Fruit fly (Drosophila melanogaster) whole organism, embryonic: ENCODE data around the gene Polr2D.

Experiments
- Ada2b ChIP-seq: fragments of 200-800 bp; sonication (Bioruptor generic); IDR thresholded peaks from 2 replicates; pipeline ENCODE4 v1.3.6; 2022; ENCODE audit warnings: missing biosample characterization, missing genetic modification characterization
- Atf-2 ChIP-seq: fragments of 200-800 bp; sonication (Bioruptor generic); optimal IDR thresholded peaks from 2 replicates; lab custom pipeline; 2016; ENCODE audit warnings: missing biosample characterization, missing genetic modification characterization
- Atf6 ChIP-seq: fragments of 200-800 bp; sonication (Bioruptor generic); IDR thresholded peaks from 2 replicates; pipeline ENCODE4 v1.3.6; 2022; ENCODE audit warnings: missing biosample characterization, missing genetic modification characterization
- BEAF-32 ChIP-seq: fragments of 200-800 bp; sonication (Bioruptor generic); optimal IDR thresholded peaks from 3 replicates; lab custom pipeline; 2017; ENCODE audit warnings: missing biosample characterization, missing genetic modification characterization, mild to moderate bottlenecking, moderate library complexity, missing genetic modification reagents
- CG10267 ChIP-seq: fragments of 200-800 bp; sonication (Bioruptor generic); optimal IDR thresholded peaks from 2 replicates; lab custom pipeline; 2018; ENCODE audit warnings: missing biosample characterization, mild to moderate bottlenecking, missing genetic modification characterization, moderate library complexity
- CG10565 ChIP-seq: fragments of 200-800 bp; sonication (Bioruptor generic); optimal IDR thresholded peaks from 3 replicates; lab custom pipeline; 2016; ENCODE audit warnings: missing biosample characterization, mild to moderate bottlenecking, missing genetic modification characterization
- CG11398 ChIP-seq: fragments of 200-800 bp; sonication (Bioruptor generic); optimal IDR thresholded peaks from 2 replicates; lab custom pipeline; 2016; ENCODE audit warnings: missing biosample characterization, missing genetic modification characterization
- CG13287 ChIP-seq: fragments of 200-800 bp; sonication (Bioruptor generic); IDR thresholded peaks from 2 replicates; pipeline ENCODE4 v1.3.6; 2022; ENCODE audit warnings: missing biosample characterization, missing genetic modification characterization; ENCODE audit not compliant: partially characterized antibody
- CG13624 ChIP-seq: fragments of 200-800 bp; sonication (Bioruptor generic); optimal IDR thresholded peaks from 2 replicates; lab custom pipeline; 2016; ENCODE audit warnings: missing biosample characterization, missing genetic modification characterization
- CG15514 ChIP-seq: fragments of 200-800 bp; sonication (Bioruptor generic); optimal IDR thresholded peaks from 3 replicates; lab custom pipeline; 2017; ENCODE audit warnings: missing biosample characterization, missing genetic modification characterization, mild to moderate bottlenecking, moderate library complexity, missing genetic modification reagents
- CG17802 ChIP-seq: fragments of 200-800 bp; sonication (Bioruptor generic); optimal IDR thresholded peaks from 2 replicates; lab custom pipeline; 2018; ENCODE audit warnings: missing biosample characterization, mild to moderate bottlenecking, missing genetic modification characterization, moderate library complexity
- CG18599 ChIP-seq: fragments of 200-800 bp; sonication (Bioruptor generic); optimal IDR thresholded peaks from 3 replicates; lab custom pipeline; 2017; ENCODE audit warnings: missing biosample characterization, missing genetic modification characterization, mild to moderate bottlenecking, moderate library complexity, missing genetic modification reagents
- CG30020 ChIP-seq: fragments of 200-800 bp; optimal IDR thresholded peaks from 2 replicates; lab custom pipeline; 2019; ENCODE audit warnings: missing biosample characterization, mild to moderate bottlenecking, missing genetic modification characterization, moderate library complexity
- CG4707 ChIP-seq: fragments of 200-800 bp; sonication (Bioruptor generic); optimal IDR thresholded peaks from 2 replicates; lab custom pipeline; 2018; ENCODE audit warnings: missing biosample characterization, mild to moderate bottlenecking, missing genetic modification characterization, moderate library complexity
- CG6765 ChIP-seq: fragments of 200-800 bp; sonication (Bioruptor generic); optimal IDR thresholded peaks from 3 replicates; lab custom pipeline; 2017; ENCODE audit warnings: missing biosample characterization, mild to moderate bottlenecking, missing genetic modification characterization
- CG6791 ChIP-seq: fragments of 200-800 bp; sonication (Bioruptor generic); IDR thresholded peaks from 3 replicates; pipeline ENCODE4 v1.3.6; 2022; ENCODE audit warnings: missing biosample characterization, missing genetic modification characterization; ENCODE audit not compliant: partially characterized antibody
- CG7357 ChIP-seq: fragments of 200-800 bp; sonication (Bioruptor generic); IDR thresholded peaks from 3 replicates; pipeline ENCODE4 v1.3.6; 2022; ENCODE audit warnings: missing biosample characterization, missing genetic modification characterization
- Dip3 ChIP-seq: fragments of 200-800 bp; sonication (Bioruptor generic); optimal IDR thresholded peaks from 3 replicates; lab custom pipeline; 2016; ENCODE audit warnings: missing biosample characterization, missing genetic modification characterization
- Dref ChIP-seq: fragments of 200-800 bp; sonication (Bioruptor generic); IDR thresholded peaks from 2 replicates; pipeline ENCODE4 v1.3.6; 2022; ENCODE audit warnings: missing biosample characterization, missing genetic modification characterization
- Drgx ChIP-seq: fragments of 200-800 bp; sonication (Bioruptor generic); IDR thresholded peaks from 2 replicates; pipeline ENCODE4 v1.3.6; 2022; ENCODE audit warnings: missing biosample characterization, missing genetic modification characterization
- E2f2 ChIP-seq: fragments of 200-800 bp; sonication (Bioruptor generic); IDR thresholded peaks from 2 replicates; pipeline ENCODE4 v1.3.6; 2022; ENCODE audit warnings: missing biosample characterization, missing genetic modification characterization
- GATAe ChIP-seq: fragments of 200-800 bp; sonication (Bioruptor generic); conservative IDR thresholded peaks from 2 replicates; pipeline ENCODE4 v1.3.6; 2022; ENCODE audit warnings: missing biosample characterization, missing genetic modification characterization
- HLH4C ChIP-seq: fragments of 200-800 bp; sonication (Bioruptor generic); IDR thresholded peaks from 3 replicates; pipeline ENCODE4 v1.3.6; 2022; ENCODE audit warnings: missing biosample characterization, missing genetic modification characterization; ENCODE audit not compliant: partially characterized antibody
- Hmr ChIP-seq: fragments of 200-800 bp; sonication (Bioruptor generic); optimal IDR thresholded peaks from 3 replicates; lab custom pipeline; 2017; ENCODE audit warnings: mild to moderate bottlenecking, missing biosample characterization, missing genetic modification reagents, missing genetic modification characterization
- Hmx ChIP-seq: fragments of 200-800 bp; sonication (Bioruptor generic); optimal IDR thresholded peaks from 2 replicates; lab custom pipeline; 2016; ENCODE audit warnings: missing biosample characterization, missing genetic modification characterization
- Hr3 ChIP-seq: fragments of 200-800 bp; sonication (Bioruptor generic); optimal IDR thresholded peaks from 3 replicates; lab custom pipeline; 2016; ENCODE audit warnings: missing biosample characterization, missing genetic modification characterization
- Lhr ChIP-seq: fragments of 200-800 bp; sonication (Bioruptor generic); optimal IDR thresholded peaks from 3 replicates; lab custom pipeline; 2017; ENCODE audit warnings: mild to moderate bottlenecking, missing biosample characterization, missing genetic modification reagents, missing genetic modification characterization
- Med ChIP-seq: fragments of 200-800 bp; sonication (Bioruptor generic); peaks from one replicate; lab custom pipeline; 2016; ENCODE audit warnings: missing biosample characterization, missing genetic modification characterization, mild to moderate bottlenecking, inconsistent platforms, moderate library complexity
- Meics ChIP-seq: fragments of 200-800 bp; sonication (Bioruptor generic); optimal IDR thresholded peaks from 2 replicates; lab custom pipeline; 2017; ENCODE audit warnings: missing biosample characterization, mild to moderate bottlenecking, missing genetic modification characterization
- Myb ChIP-seq: fragments of 200-800 bp; sonication (Bioruptor generic); optimal IDR thresholded peaks from 2 replicates; lab custom pipeline; 2016; ENCODE audit warnings: missing biosample characterization, missing genetic modification characterization
- Nf-YB ChIP-seq: fragments of 200-800 bp; sonication (Bioruptor generic); optimal IDR thresholded peaks from 3 replicates; lab custom pipeline; 2019; ENCODE audit warnings: missing biosample characterization, mild to moderate bottlenecking, missing genetic modification characterization, moderate library complexity
- Sry-β ChIP-seq: fragments of 200-800 bp; sonication (Bioruptor generic); optimal IDR thresholded peaks from 2 replicates; lab custom pipeline; 2018; ENCODE audit warnings: missing biosample characterization, mild to moderate bottlenecking, missing genetic modification characterization, moderate library complexity
- Sry-δ ChIP-seq: fragments of 200-800 bp; sonication (Bioruptor generic); optimal IDR thresholded peaks from 2 replicates; lab custom pipeline; 2016; ENCODE audit warnings: missing biosample characterization, missing genetic modification characterization
- Tbp ChIP-seq: fragments of >200 bp; optimal IDR thresholded peaks from 2 replicates; lab custom pipeline; 2018; ENCODE audit warnings: missing biosample characterization, missing genetic modification characterization
- abd-A ChIP-seq: fragments of 200-800 bp; sonication (Bioruptor generic); optimal IDR thresholded peaks from 3 replicates; lab custom pipeline; 2019; ENCODE audit warnings: missing biosample characterization, mild to moderate bottlenecking, missing genetic modification characterization, moderate library complexity
- bab2 ChIP-seq: fragments of 200-800 bp; sonication (Bioruptor generic); optimal IDR thresholded peaks from 2 replicates; lab custom pipeline; 2016; ENCODE audit warnings: missing biosample characterization, missing genetic modification characterization
- corto ChIP-seq: fragments of 200-800 bp; sonication (Bioruptor generic); optimal IDR thresholded peaks from 2 replicates; lab custom pipeline; 2016; ENCODE audit warnings: missing biosample characterization, mild to moderate bottlenecking, missing genetic modification characterization, moderate library complexity
- crol ChIP-seq: fragments of 200-800 bp; sonication (Bioruptor generic); IDR thresholded peaks from 2 replicates; pipeline ENCODE4 v1.3.6; 2022; ENCODE audit warnings: missing biosample characterization, missing genetic modification characterization
- exex ChIP-seq: fragments of 200-800 bp; sonication (Bioruptor generic); optimal IDR thresholded peaks from 4 replicates; lab custom pipeline; 2018; ENCODE audit warnings: missing biosample characterization, mild to moderate bottlenecking, missing genetic modification characterization, moderate library complexity
- fd64A ChIP-seq: fragments of 200-800 bp; sonication (Bioruptor generic); optimal IDR thresholded peaks from 3 replicates; lab custom pipeline; 2018; ENCODE audit warnings: missing biosample characterization, mild to moderate bottlenecking, missing genetic modification characterization
- fu2 ChIP-seq: fragments of 200-800 bp; sonication (Bioruptor generic); optimal IDR thresholded peaks from 2 replicates; lab custom pipeline; 2016; ENCODE audit warnings: missing biosample characterization, missing genetic modification characterization
- gcm2 ChIP-seq: fragments of 200-800 bp; sonication (Bioruptor generic); optimal IDR thresholded peaks from 2 replicates; lab custom pipeline; 2016; ENCODE audit warnings: missing biosample characterization, missing genetic modification characterization
- jigr1 ChIP-seq: fragments of 200-800 bp; sonication (Bioruptor generic); IDR thresholded peaks from 3 replicates; pipeline ENCODE4 v1.3.6; 2022; ENCODE audit warnings: missing biosample characterization, missing genetic modification characterization
- jing ChIP-seq: fragments of 200-800 bp; sonication (Bioruptor generic); optimal IDR thresholded peaks from 2 replicates; lab custom pipeline; 2018; ENCODE audit warnings: missing biosample characterization, mild to moderate bottlenecking, missing genetic modification characterization
- kay ChIP-seq: fragments of 200-800 bp; sonication (Bioruptor generic); optimal IDR thresholded peaks from 2 replicates; lab custom pipeline; 2016; ENCODE audit warnings: missing biosample characterization, missing genetic modification characterization
- nerfin-1 ChIP-seq: fragments of 200-800 bp; sonication (Bioruptor generic); optimal IDR thresholded peaks from 3 replicates; lab custom pipeline; 2019; ENCODE audit warnings: missing biosample characterization, mild to moderate bottlenecking, missing genetic modification characterization, moderate library complexity
- pnt ChIP-seq: fragments of 200-800 bp; sonication (Bioruptor generic); optimal IDR thresholded peaks from 3 replicates; lab custom pipeline; 2016; ENCODE audit warnings: missing biosample characterization, missing genetic modification characterization
- sc ChIP-seq, 3 experiments: fragments of >200 bp in 2 of 3; fragments of 200-800 bp in 1 of 3; sonication (Bioruptor generic) in 1 of 3; optimal IDR thresholded peaks; 2 replicates in 2 of 3; 3 replicates in 1 of 3; lab custom pipeline; 2017; ENCODE audit warnings: mild to moderate bottlenecking in 1 of 3, missing biosample characterization in 1 of 3, missing genetic modification characterization in 1 of 3, missing genetic modification reagents in 1 of 3
- sens ChIP-seq: fragments of 200-800 bp; sonication (Bioruptor generic); peaks from one replicate; lab custom pipeline; 2016; ENCODE audit warnings: missing biosample characterization, missing genetic modification characterization
- ssp ChIP-seq: fragments of 200-800 bp; sonication (Bioruptor generic); IDR thresholded peaks from 2 replicates; pipeline ENCODE4 v1.3.6; 2022; ENCODE audit warnings: missing biosample characterization, missing genetic modification characterization

Polr2D gene

DNA sequence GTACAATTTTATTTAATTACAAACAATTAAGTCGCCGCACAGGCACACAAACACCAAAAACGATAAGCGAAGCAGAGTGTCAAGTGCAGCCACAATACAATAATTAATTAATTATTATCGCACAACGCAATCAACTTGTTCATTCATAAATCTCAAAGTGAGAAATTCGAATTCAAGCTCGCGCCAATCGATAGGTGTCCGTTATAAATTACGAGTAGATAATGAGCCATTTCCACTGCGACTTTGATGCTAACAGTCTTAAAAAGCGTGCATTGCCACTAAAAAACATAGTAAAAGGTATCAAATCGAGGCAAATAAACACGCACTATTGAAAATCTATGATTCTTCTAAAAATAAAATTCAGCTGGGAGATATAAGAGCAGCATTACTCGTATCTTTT, 25.1 kb downstream of the Polr2D start (continued):
- TF ChIP-seq BEAF-32 (GFP tag; lab: Kevin White, UChicago) = peak; percentile 41
- TF ChIP-seq crol = no peak
- no peak for TF ChIP-seq sc (optimal IDR thresholded peaks at IDR 0.05; lab: Kevin White, UChicago)
- no peak for TF ChIP-seq sc (GFP tag; optimal IDR thresholded peaks at IDR 0.05; lab: Kevin White, UChicago)
- peak; percentile 43; the same call in 1 of the 2 replicates for TF ChIP-seq CG13287 (GFP tag; lab: Robert Waterston, UW)
- TF ChIP-seq Hmx (GFP tag; lab: Kevin White, UChicago) = no peak
- no peak for TF ChIP-seq Meics
- TF ChIP-seq jigr1 = no peak
- TF ChIP-seq CG13624 (GFP tag; lab: Kevin White, UChicago) = no peak
- no peak for TF ChIP-seq CG18599 (GFP tag; lab: Kevin White, UChicago)
- peak; percentile 80 for TF ChIP-seq Myb (GFP tag; lab: Kevin White, UChicago)
- TF ChIP-seq CG7357 = peak; percentile 79
- TF ChIP-seq Sry-β (GFP tag; lab: Kevin White, UChicago) = no peak
- peak; percentile 84 for TF ChIP-seq ssp (GFP tag; lab: Robert Waterston, UW)
- no peak for TF ChIP-seq Atf6 (GFP tag; lab: Robert Waterston, UW)
- no peak for TF ChIP-seq Lhr (GFP tag; lab: Kevin White, UChicago)
- no peak for TF ChIP-seq Drgx (GFP tag; lab: Robert Waterston, UW)
- peak; percentile 86 for TF ChIP-seq CG17802 (tag; lab: Kevin White, UChicago)
- TF ChIP-seq CG30020 (tag; lab: Kevin White, UChicago) = peak; percentile 21
- peak; percentile 51; the same call in 1 of the 2 replicates for TF ChIP-seq E2f2 (GFP tag; lab: Robert Waterston, UW)
- TF ChIP-seq gcm2 (GFP tag; lab: Kevin White, UChicago) = no peak
- peak; percentile 47 for TF ChIP-seq CG15514 (GFP tag; lab: Kevin White, UChicago)
- no peak for TF ChIP-seq fu2
- TF ChIP-seq bab2 (GFP tag; lab: Kevin White, UChicago) = no peak
- TF ChIP-seq kay = no peak
- peak; percentile 32 for TF ChIP-seq Sry-δ
- TF ChIP-seq Nf-YB (GFP tag; lab: Kevin White, UChicago) = no peak
- TF ChIP-seq CG10267 (tag; lab: Kevin White, UChicago) = no peak
- TF ChIP-seq Hr3 (GFP tag; lab: Kevin White, UChicago) = no peak
- TF ChIP-seq corto (GFP tag; lab: Kevin White, UChicago) = no peak
- 0 out of 3 replicates have a peak, but pooled peaks have one; percentile 25 for TF ChIP-seq HLH4C
- TF ChIP-seq sens = peak; percentile 45
- TF ChIP-seq CG6765 = no peak
- TF ChIP-seq Ada2b (GFP tag; lab: Robert Waterston, UW) = no peak
- TF ChIP-seq CG6791 (GFP tag; lab: Robert Waterston, UW) = 0 out of 3 replicates have a peak, but pooled peaks have one; percentile 27
- no peak for TF ChIP-seq fd64A (GFP tag; lab: Kevin White, UChicago)
- no peak for TF ChIP-seq Tbp
- no peak for TF ChIP-seq abd-A
- TF ChIP-seq CG4707 (GFP tag; lab: Kevin White, UChicago) = no peak
- TF ChIP-seq Med (GFP tag; lab: Kevin White, UChicago) = peak; percentile 50
- no peak for TF ChIP-seq GATAe (GFP tag; lab: Robert Waterston, UW)
- peak; percentile 9 for TF ChIP-seq exex (tag; lab: Kevin White, UChicago)
- no peak for TF ChIP-seq pnt
- no peak for TF ChIP-seq CG10565 (GFP tag; lab: Kevin White, UChicago)
- no peak for TF ChIP-seq Atf-2 (GFP tag; lab: Kevin White, UChicago)
- TF ChIP-seq Dref (GFP tag; lab: Robert Waterston, UW) = peak; percentile 46; the same call in 1 of the 2 replicates
- TF ChIP-seq CG11398 = no peak
- TF ChIP-seq Dip3 (GFP tag; lab: Kevin White, UChicago) = no peak
- TF ChIP-seq jing = no peak
- no peak for TF ChIP-seq nerfin-1 (tag; lab: Kevin White, UChicago)
- no peak for TF ChIP-seq Hmr (GFP tag; lab: Kevin White, UChicago)
